Fruit fly (Drosophila melanogaster): ENCODE results near the gene CG4424.

DNA sequence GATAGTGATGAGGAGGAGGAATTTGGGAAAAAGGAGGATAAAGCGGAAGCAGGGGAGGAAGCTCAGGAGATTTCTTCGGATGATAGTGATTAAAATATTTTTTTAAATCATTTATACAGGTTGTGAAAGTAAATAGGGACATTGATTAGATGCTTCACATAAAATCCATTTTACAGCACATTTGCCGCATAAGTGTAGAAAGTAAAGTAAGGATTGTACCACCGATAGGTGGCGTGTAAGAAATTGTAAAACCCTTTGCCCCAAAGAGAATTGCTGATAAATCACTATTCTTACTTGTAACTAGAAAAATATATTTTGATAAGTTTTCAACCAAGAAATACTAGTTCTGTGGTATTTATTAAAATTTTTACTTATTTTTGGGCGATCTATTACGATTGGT, 31.1 kb upstream of the CG4424 start:
- TF ChIP-seq Myc (optimal IDR thresholded peaks at IDR 0.05) (no peak), Sin3A (optimal IDR thresholded peaks at IDR 0.05) (no peak), h (optimal IDR thresholded peaks at IDR 0.05) (no peak)
